Fruit fly (Drosophila melanogaster) whole organism, wandering third instar larva: ENCODE results near the gene Hasp.

Experiments used
- Abd-B ChIP-seq: fragments of >200 bp; optimal IDR thresholded peaks from 2 replicates; lab custom pipeline; 2017; ENCODE audit warnings: missing biosample characterization, missing genetic modification characterization
- CrebA ChIP-seq: fragments of 200-800 bp; sonication (Bioruptor generic); optimal IDR thresholded peaks from 2 replicates; lab custom pipeline; 2016; ENCODE audit warnings: missing biosample characterization, mild to moderate bottlenecking, missing genetic modification characterization, borderline replicate concordance
- Dfd ChIP-seq: fragments of >200 bp; optimal IDR thresholded peaks from 2 replicates; lab custom pipeline; 2017; ENCODE audit warnings: missing biosample characterization, missing genetic modification characterization
- Dif ChIP-seq: fragments of 200-275, 200-300 bp; sonication (Bioruptor generic); optimal IDR thresholded peaks from 2 replicates; lab custom pipeline; 2018; ENCODE audit warnings: missing biosample characterization, missing genetic modification characterization; ENCODE audit not compliant: partially characterized antibody
- GATAd ChIP-seq: sonication (Bioruptor generic); optimal IDR thresholded peaks from 2 replicates; lab custom pipeline; 2016; ENCODE audit warnings: missing biosample characterization, missing genetic modification characterization
- HLH106 ChIP-seq: fragments of 200-800 bp; optimal IDR thresholded peaks from 3 replicates; lab custom pipeline; 2019; ENCODE audit warnings: missing biosample characterization, mild to moderate bottlenecking, missing genetic modification characterization, moderate library complexity
- Hnf4 ChIP-seq: fragments of 200-800 bp; sonication (Bioruptor generic); optimal IDR thresholded peaks from 2 replicates; lab custom pipeline; 2016; ENCODE audit warnings: missing biosample characterization, mild to moderate bottlenecking, missing genetic modification characterization
- Hr78 ChIP-seq: fragments of >200 bp; optimal IDR thresholded peaks from 2 replicates; lab custom pipeline; 2017; ENCODE audit warnings: missing biosample characterization, missing genetic modification characterization
- Jra ChIP-seq: sonication (Bioruptor generic); optimal IDR thresholded peaks from 2 replicates; lab custom pipeline; 2016; ENCODE audit warnings: missing biosample characterization, missing genetic modification characterization
- Mio ChIP-seq: sonication (Bioruptor generic); optimal IDR thresholded peaks from 2 replicates; lab custom pipeline; 2016; ENCODE audit warnings: missing biosample characterization, missing genetic modification characterization
- N ChIP-seq: fragments of >200 bp; optimal IDR thresholded peaks from 2 replicates; lab custom pipeline; 2018; ENCODE audit warnings: missing biosample characterization, missing external identifiers, missing genetic modification characterization
- OdsH ChIP-seq: fragments of 200-800 bp; sonication (Bioruptor generic); optimal IDR thresholded peaks from 2 replicates; lab custom pipeline; 2016; ENCODE audit warnings: missing biosample characterization, mild to moderate bottlenecking, missing genetic modification characterization
- Rel ChIP-seq, 2 experiments: fragments of 200-800 bp; sonication (Bioruptor generic) in 1 of 2; optimal IDR thresholded peaks; 2 replicates in 1 of 2; 3 replicates in 1 of 2; lab custom pipeline; 2016 to 2019; ENCODE audit warnings: mild to moderate bottlenecking in 2 of 2, missing biosample characterization in 2 of 2, missing genetic modification characterization in 2 of 2, moderate library complexity in 1 of 2
- Vsx2 ChIP-seq: fragments of 200-300, 225-300 bp; sonication (Bioruptor generic); optimal IDR thresholded peaks from 2 replicates; lab custom pipeline; 2018; ENCODE audit warnings: missing biosample characterization, missing genetic modification characterization; ENCODE audit not compliant: partially characterized antibody
- br ChIP-seq: fragments of 200-800 bp; sonication (Bioruptor generic); optimal IDR thresholded peaks from 2 replicates; lab custom pipeline; 2016; ENCODE audit warnings: missing biosample characterization, missing genetic modification characterization
- brk ChIP-seq: fragments of 200-800 bp; sonication (Bioruptor generic); optimal IDR thresholded peaks from 2 replicates; lab custom pipeline; 2016; ENCODE audit warnings: missing biosample characterization, mild to moderate bottlenecking, missing genetic modification characterization
- dl ChIP-seq, 2 experiments: fragments of 175-275, 200-275 bp in 1 of 2; fragments of 200-275 bp in 1 of 2; sonication (Bioruptor generic); optimal IDR thresholded peaks; lab custom pipeline; 2018; ENCODE audit warnings: mild to moderate bottlenecking in 2 of 2, missing biosample characterization in 2 of 2, missing genetic modification characterization in 2 of 2, moderate library complexity in 2 of 2; ENCODE audit not compliant: partially characterized antibody in 2 of 2, insufficient read depth in 1 of 2
- dmrt93B ChIP-seq: fragments of 200-800 bp; sonication (Bioruptor generic); optimal IDR thresholded peaks from 2 replicates; lab custom pipeline; 2018; ENCODE audit warnings: missing biosample characterization, mild to moderate bottlenecking, missing genetic modification characterization
- dsf ChIP-seq: sonication (Bioruptor generic); optimal IDR thresholded peaks from 2 replicates; lab custom pipeline; 2016; ENCODE audit warnings: missing biosample characterization, missing genetic modification characterization, borderline replicate concordance
- foxo ChIP-seq, 2 experiments: fragments of 200-800 bp; sonication (Bioruptor generic); optimal IDR thresholded peaks; 2 replicates in 1 of 2; 3 replicates in 1 of 2; lab custom pipeline; 2016 to 2017; ENCODE audit warnings: missing biosample characterization in 2 of 2, missing genetic modification characterization in 2 of 2
- fru ChIP-seq: fragments of 200-800 bp; sonication (Bioruptor generic); optimal IDR thresholded peaks from 3 replicates; lab custom pipeline; 2016; ENCODE audit warnings: missing biosample characterization, mild to moderate bottlenecking, missing genetic modification characterization
- h ChIP-seq: fragments of 200-800 bp; sonication (Bioruptor generic); optimal IDR thresholded peaks from 3 replicates; lab custom pipeline; 2016; ENCODE audit warnings: missing biosample characterization, mild to moderate bottlenecking, missing genetic modification characterization
- jim ChIP-seq: fragments of 175-275, 200-325 bp; sonication (Bioruptor generic); optimal IDR thresholded peaks from 2 replicates; lab custom pipeline; 2016; ENCODE audit warnings: missing biosample characterization, mild to moderate bottlenecking, missing genetic modification characterization
- lola ChIP-seq: fragments of >200 bp; optimal IDR thresholded peaks from 2 replicates; lab custom pipeline; 2017; ENCODE audit warnings: missing biosample characterization, missing genetic modification characterization
- pan ChIP-seq: fragments of >200 bp; optimal IDR thresholded peaks from 2 replicates; lab custom pipeline; 2017
- psq ChIP-seq: fragments of 200-800 bp; sonication (Bioruptor generic); optimal IDR thresholded peaks from 3 replicates; lab custom pipeline; 2017; ENCODE audit warnings: missing biosample characterization, mild to moderate bottlenecking, missing genetic modification characterization, moderate library complexity
- rgr ChIP-seq: fragments of 200-800 bp; sonication (Bioruptor generic); optimal IDR thresholded peaks from 3 replicates; lab custom pipeline; 2016; ENCODE audit warnings: missing biosample characterization, mild to moderate bottlenecking, missing genetic modification characterization
- sage ChIP-seq: fragments of 200-800 bp; sonication (Bioruptor generic); optimal IDR thresholded peaks from 2 replicates; lab custom pipeline; 2016; ENCODE audit warnings: missing biosample characterization, mild to moderate bottlenecking, missing genetic modification characterization
- sv ChIP-seq: fragments of 200-800 bp; sonication (Bioruptor generic); optimal IDR thresholded peaks from 3 replicates; lab custom pipeline; 2016; ENCODE audit warnings: missing biosample characterization, missing genetic modification characterization
- usp ChIP-seq: fragments of >200 bp; optimal IDR thresholded peaks from 2 replicates; lab custom pipeline; 2017; ENCODE audit warnings: missing biosample characterization, missing genetic modification characterization
- woc ChIP-seq: sonication (Bioruptor generic); optimal IDR thresholded peaks from 2 replicates; lab custom pipeline; 2016; ENCODE audit warnings: missing biosample characterization, mild to moderate bottlenecking, missing genetic modification characterization

Hasp gene

DNA sequence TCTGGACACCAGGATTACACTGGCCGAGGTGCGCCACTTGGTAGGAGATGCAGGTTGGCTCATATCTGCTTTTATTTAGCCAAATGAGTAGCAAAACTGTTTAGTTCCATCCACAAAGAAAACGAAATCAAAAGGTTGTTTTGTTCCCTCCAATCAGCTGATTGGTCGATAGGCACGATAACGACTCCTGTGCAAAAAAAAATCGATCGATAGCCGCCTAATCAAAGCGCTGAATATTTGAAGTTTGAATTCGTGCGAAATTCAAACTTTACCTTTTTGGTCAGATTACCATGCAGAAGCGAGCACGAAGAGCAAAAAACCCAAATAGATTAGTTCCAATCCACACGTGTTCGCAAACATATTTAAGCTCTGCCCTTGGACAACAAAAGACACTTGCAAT, 32.5 kb downstream of the Hasp start, which contains the start of the genes CG10195 and CG13084:
Gene CG10195 (minus strand): TSS at position 167 of the 400 bp plus-strand sequence.
Gene CG13084 (plus strand): TSS at position 392 of the 400 bp plus-strand sequence.
- TF ChIP-seq OdsH (no peak), sage (GFP tag; lab: Kevin White, UChicago) (no peak), jim (GFP tag; lab: Kevin White, UChicago) (no peak)

dm6 chr2L:19480406-19481334, 36.3 kb downstream of the Hasp start:
- TF ChIP-seq psq (GFP tag; lab: Kevin White, UChicago) (no peak), Dfd (GFP tag; lab: Kevin White, UChicago) (peak; percentile 95), HLH106 (no peak), pan (lab: Kevin White, UChicago) (no peak), Abd-B (no peak), fru (GFP tag; lab: Kevin White, UChicago) (no peak), woc (GFP tag; lab: Kevin White, UChicago) (no peak), usp (GFP tag; lab: Kevin White, UChicago) (no peak)

- no peak for TF ChIP-seq N (GFP tag; lab: Kevin White, UChicago)
- TF ChIP-seq Hr78 (GFP tag; lab: Kevin White, UChicago), result no peak
- TF ChIP-seq Vsx2 (GFP tag; lab: Kevin White, UChicago), result no peak
- TF ChIP-seq Jra, result no peak
- TF ChIP-seq h (GFP tag; lab: Kevin White, UChicago), result no peak
- TF ChIP-seq woc (GFP tag; lab: Kevin White, UChicago), result no peak
- no peak for TF ChIP-seq usp (GFP tag; lab: Kevin White, UChicago)
- TF ChIP-seq pan (lab: Kevin White, UChicago), result no peak
- no peak for TF ChIP-seq foxo (GFP tag; optimal IDR thresholded peaks at IDR 0.05; lab: Kevin White, UChicago)
- TF ChIP-seq Dif (GFP tag; lab: Kevin White, UChicago), result no peak
- no peak for TF ChIP-seq dl (GFP tag; optimal IDR thresholded peaks at IDR 0.05; lab: Kevin White, UChicago; ENCODE audit: insufficient read depth in 1 of 2, partially characterized antibody in 2 of 2)
- TF ChIP-seq Rel (GFP tag; optimal IDR thresholded peaks at IDR 0.05; lab: Kevin White, UChicago), result no peak
- TF ChIP-seq Rel (tag; optimal IDR thresholded peaks at IDR 0.05; lab: Kevin White, UChicago), result no peak
- no peak for TF ChIP-seq dmrt93B (GFP tag; lab: Kevin White, UChicago)
- TF ChIP-seq lola, result no peak
- no peak for TF ChIP-seq rgr (GFP tag; lab: Kevin White, UChicago)
- no peak for TF ChIP-seq dsf (GFP tag; lab: Kevin White, UChicago)
- no peak for TF ChIP-seq GATAd
- no peak for TF ChIP-seq brk (GFP tag; lab: Kevin White, UChicago)
- TF ChIP-seq Dfd (GFP tag; lab: Kevin White, UChicago), result no peak
- no peak for TF ChIP-seq Mio
Measured at dm6 chr2L:19479249-19479984, 37.6 kb downstream of the Hasp start.

- TF ChIP-seq CrebA (GFP tag; lab: Kevin White, UChicago) (no peak), woc (GFP tag; lab: Kevin White, UChicago) (no peak), psq (GFP tag; lab: Kevin White, UChicago) (no peak), br (GFP tag; lab: Kevin White, UChicago) (no peak), foxo (GFP tag; optimal IDR thresholded peaks at IDR 0.05; lab: Kevin White, UChicago) (no peak), Hnf4 (GFP tag; lab: Kevin White, UChicago) (no peak), OdsH (no peak), Rel (GFP tag; optimal IDR thresholded peaks at IDR 0.05; lab: Kevin White, UChicago) (no peak), Rel (tag; optimal IDR thresholded peaks at IDR 0.05; lab: Kevin White, UChicago) (no peak), GATAd (no peak), pan (lab: Kevin White, UChicago) (no peak), Dif (GFP tag; lab: Kevin White, UChicago) (no peak), sv (no peak)
Measured at dm6 chr2L:19473397-19474009, 43.5 kb downstream of the Hasp start.
